Fruit fly (Drosophila melanogaster) whole organism, embryonic: ENCODE measurements around the gene Shawn.

Source experiments
- BEAF-32 ChIP-seq: fragments of 200-800 bp; sonication (Bioruptor generic); optimal IDR thresholded peaks from 3 replicates; lab custom pipeline; 2017; ENCODE audit warnings: missing biosample characterization, missing genetic modification characterization, mild to moderate bottlenecking, moderate library complexity, missing genetic modification reagents
- CG10979 ChIP-seq: fragments of 200-800 bp; sonication (Bioruptor generic); optimal IDR thresholded peaks from 2 replicates; lab custom pipeline; 2018; ENCODE audit warnings: missing biosample characterization, mild to moderate bottlenecking, missing genetic modification characterization, moderate library complexity
- CG12219 ChIP-seq: fragments of 200-800 bp; sonication (Bioruptor generic); optimal IDR thresholded peaks from 3 replicates; lab custom pipeline; 2018; ENCODE audit warnings: missing biosample characterization, mild to moderate bottlenecking, missing genetic modification characterization
- CG12391 ChIP-seq: fragments of 200-800 bp; sonication (Bioruptor generic); optimal IDR thresholded peaks from 3 replicates; lab custom pipeline; 2018; ENCODE audit warnings: missing biosample characterization, mild to moderate bottlenecking, missing genetic modification characterization, moderate library complexity
- CG13287 ChIP-seq: fragments of 200-800 bp; sonication (Bioruptor generic); IDR thresholded peaks from 2 replicates; pipeline ENCODE4 v1.3.6; 2022; ENCODE audit warnings: missing biosample characterization, missing genetic modification characterization; ENCODE audit not compliant: partially characterized antibody
- CG15269 ChIP-seq: fragments of 200-800 bp; sonication (Bioruptor generic); optimal IDR thresholded peaks from 2 replicates; lab custom pipeline; 2018; ENCODE audit warnings: missing biosample characterization, mild to moderate bottlenecking, missing genetic modification characterization, moderate library complexity
- CG1602 ChIP-seq: fragments of 200-800 bp; sonication (Bioruptor generic); optimal IDR thresholded peaks from 3 replicates; lab custom pipeline; 2016; ENCODE audit warnings: missing biosample characterization, missing genetic modification characterization
- CG30020 ChIP-seq: fragments of 200-800 bp; optimal IDR thresholded peaks from 2 replicates; lab custom pipeline; 2019; ENCODE audit warnings: missing biosample characterization, mild to moderate bottlenecking, missing genetic modification characterization, moderate library complexity
- CG32532 ChIP-seq: fragments of 200-800 bp; sonication (Bioruptor generic); IDR thresholded peaks from 2 replicates; pipeline ENCODE4 v1.3.6; 2022; ENCODE audit warnings: missing biosample characterization, missing genetic modification characterization
- CG3281 ChIP-seq: fragments of 200-800 bp; sonication (Bioruptor generic); optimal IDR thresholded peaks from 3 replicates; lab custom pipeline; 2017; ENCODE audit warnings: missing biosample characterization, mild to moderate bottlenecking, missing genetic modification characterization
- CG33557 ChIP-seq: fragments of 200-800 bp; sonication (Bioruptor generic); optimal IDR thresholded peaks from 2 replicates; lab custom pipeline; 2019; ENCODE audit warnings: missing biosample characterization, mild to moderate bottlenecking, missing genetic modification characterization, moderate library complexity
- CG3726 ChIP-seq: fragments of 200-800 bp; sonication (Bioruptor generic); IDR thresholded peaks from 3 replicates; pipeline ENCODE4, ENCODE4 v1.3.6; 2022; ENCODE audit warnings: missing biosample characterization, missing genetic modification characterization
- CG6854 ChIP-seq: fragments of 200-800 bp; sonication (Bioruptor generic); optimal IDR thresholded peaks from 3 replicates; lab custom pipeline; 2017; ENCODE audit warnings: missing biosample characterization, mild to moderate bottlenecking, missing genetic modification characterization
- CG7987 ChIP-seq: fragments of 200-800 bp; sonication (Bioruptor generic); optimal IDR thresholded peaks from 2 replicates; lab custom pipeline; 2018; ENCODE audit warnings: missing biosample characterization, mild to moderate bottlenecking, missing genetic modification characterization, moderate library complexity
- CHES-1-like ChIP-seq: fragments of 200-800 bp; sonication (Bioruptor generic); optimal IDR thresholded peaks from 2 replicates; lab custom pipeline; 2016; ENCODE audit warnings: missing biosample characterization, missing genetic modification characterization
- Camta ChIP-seq: fragments of 200-800 bp; sonication (Bioruptor generic); optimal IDR thresholded peaks from 2 replicates; lab custom pipeline; 2016; ENCODE audit warnings: missing biosample characterization, missing genetic modification characterization
- CrebB ChIP-seq: fragments of 200-800 bp; sonication (Bioruptor generic); optimal IDR thresholded peaks from 3 replicates; lab custom pipeline; 2018; ENCODE audit warnings: missing biosample characterization, mild to moderate bottlenecking, missing genetic modification characterization
- Dip3 ChIP-seq: fragments of 200-800 bp; sonication (Bioruptor generic); optimal IDR thresholded peaks from 3 replicates; lab custom pipeline; 2016; ENCODE audit warnings: missing biosample characterization, missing genetic modification characterization
- Eip74EF ChIP-seq, 2 experiments: fragments of 200-800 bp in 1 of 2; fragments of >200 bp in 1 of 2; sonication (Bioruptor generic) in 1 of 2; optimal IDR thresholded peaks; 2 replicates each; lab custom pipeline; 2017 to 2019; ENCODE audit warnings: missing biosample characterization in 2 of 2, missing genetic modification characterization in 2 of 2, mild to moderate bottlenecking in 1 of 2, moderate library complexity in 1 of 2
- Ets97D ChIP-seq: fragments of 200-800 bp; sonication (Bioruptor generic); optimal IDR thresholded peaks from 3 replicates; lab custom pipeline; 2016; ENCODE audit warnings: missing biosample characterization, missing genetic modification characterization
- HHEX ChIP-seq: fragments of 200-800 bp; sonication (Bioruptor generic); optimal IDR thresholded peaks from 3 replicates; lab custom pipeline; 2017; ENCODE audit warnings: missing biosample characterization, mild to moderate bottlenecking, missing genetic modification characterization, missing genetic modification reagents
- HLH3B ChIP-seq: fragments of 200-800 bp; sonication (Bioruptor generic); IDR thresholded peaks from 2 replicates; pipeline ENCODE4 v1.3.6; 2022; ENCODE audit warnings: missing biosample characterization, missing genetic modification characterization
- Myb ChIP-seq: fragments of 200-800 bp; sonication (Bioruptor generic); optimal IDR thresholded peaks from 2 replicates; lab custom pipeline; 2016; ENCODE audit warnings: missing biosample characterization, missing genetic modification characterization
- NC2α ChIP-seq: fragments of 200-800 bp; sonication (Bioruptor generic); optimal IDR thresholded peaks from 2 replicates; lab custom pipeline; 2016; ENCODE audit warnings: missing biosample characterization, missing genetic modification characterization
- NC2β ChIP-seq: fragments of 200-800 bp; sonication (Bioruptor generic); optimal IDR thresholded peaks from 2 replicates; lab custom pipeline; 2016; ENCODE audit warnings: missing biosample characterization, missing genetic modification characterization
- Neu2 ChIP-seq: fragments of 200-800 bp; sonication (Bioruptor generic); optimal IDR thresholded peaks from 3 replicates; lab custom pipeline; 2016; ENCODE audit warnings: missing biosample characterization, missing genetic modification characterization, borderline replicate concordance
- Nf-YC ChIP-seq: fragments of 200-800 bp; optimal IDR thresholded peaks from 3 replicates; lab custom pipeline; 2019; ENCODE audit warnings: missing biosample characterization, mild to moderate bottlenecking, missing genetic modification characterization, moderate library complexity
- Oli ChIP-seq: fragments of 200-800 bp; sonication (Bioruptor generic); optimal IDR thresholded peaks from 2 replicates; lab custom pipeline; 2018; ENCODE audit warnings: missing biosample characterization, mild to moderate bottlenecking, missing genetic modification characterization, moderate library complexity
- Pdp1 ChIP-seq, 2 experiments: fragments of 200-800 bp; sonication (Bioruptor generic); optimal IDR thresholded peaks; 3 replicates each; lab custom pipeline; 2016; ENCODE audit warnings: missing biosample characterization in 2 of 2, missing genetic modification characterization in 2 of 2, mild to moderate bottlenecking in 1 of 2, moderate library complexity in 1 of 2
- Poxn ChIP-seq: fragments of 200-800 bp; sonication (Bioruptor generic); IDR thresholded peaks from 2 replicates; pipeline ENCODE4 v1.3.6; 2022; ENCODE audit warnings: missing biosample characterization, missing genetic modification characterization
- Rfx ChIP-seq: fragments of 200-800 bp; sonication (Bioruptor generic); IDR thresholded peaks from 2 replicates; pipeline ENCODE4 v1.3.6; 2022; ENCODE audit warnings: missing biosample characterization, missing genetic modification characterization
- Sry-δ ChIP-seq: fragments of 200-800 bp; sonication (Bioruptor generic); optimal IDR thresholded peaks from 2 replicates; lab custom pipeline; 2016; ENCODE audit warnings: missing biosample characterization, missing genetic modification characterization
- bbx ChIP-seq: fragments of 200-800 bp; sonication (Bioruptor generic); IDR thresholded peaks from 2 replicates; pipeline ENCODE4 v1.3.6; 2022; ENCODE audit warnings: missing biosample characterization, missing genetic modification characterization; ENCODE audit not compliant: partially characterized antibody
- bowl ChIP-seq: fragments of 200-800 bp; sonication (Bioruptor generic); IDR thresholded peaks from 2 replicates; pipeline ENCODE4 v1.3.6; 2022; ENCODE audit warnings: missing biosample characterization, missing genetic modification characterization
- esg ChIP-seq: fragments of 200-800 bp; sonication (Bioruptor generic); conservative IDR thresholded peaks from 2 replicates; pipeline ENCODE4 v1.3.6; 2022; ENCODE audit warnings: missing biosample characterization, missing genetic modification characterization
- gsb ChIP-seq: fragments of 200-800 bp; sonication (Bioruptor generic); IDR thresholded peaks from 2 replicates; pipeline ENCODE4 v1.3.6; 2022; ENCODE audit warnings: missing biosample characterization, missing genetic modification characterization
- gt ChIP-seq: fragments of 200-800 bp; sonication (Bioruptor generic); IDR thresholded peaks from 2 replicates; pipeline ENCODE4 v1.3.6; 2022; ENCODE audit warnings: missing biosample characterization, missing genetic modification characterization
- kah ChIP-seq: fragments of 200-800 bp; sonication (Bioruptor generic); optimal IDR thresholded peaks from 2 replicates; lab custom pipeline; 2018; ENCODE audit warnings: missing biosample characterization, mild to moderate bottlenecking, missing genetic modification characterization
- klu ChIP-seq: fragments of 200-800 bp; sonication (Bioruptor generic); IDR thresholded peaks from 2 replicates; pipeline ENCODE4 v1.3.6; 2022; ENCODE audit warnings: missing biosample characterization, missing genetic modification characterization
- oc ChIP-seq: fragments of 200-800 bp; sonication (Bioruptor generic); optimal IDR thresholded peaks from 2 replicates; lab custom pipeline; 2018; ENCODE audit warnings: missing biosample characterization, mild to moderate bottlenecking, missing genetic modification characterization, moderate library complexity
- onecut ChIP-seq: fragments of 200-800 bp; sonication (Bioruptor generic); IDR thresholded peaks from 2 replicates; pipeline ENCODE4 v1.3.6; 2022; ENCODE audit warnings: missing biosample characterization, missing genetic modification characterization
- schlank ChIP-seq: fragments of 200-800 bp; sonication (Bioruptor generic); optimal IDR thresholded peaks from 2 replicates; lab custom pipeline; 2018; ENCODE audit warnings: missing biosample characterization, mild to moderate bottlenecking, missing genetic modification characterization
- sens-2 ChIP-seq: fragments of 200-800 bp; sonication (Bioruptor generic); IDR thresholded peaks from 2 replicates; pipeline ENCODE4 v1.3.6; 2022; ENCODE audit warnings: missing biosample characterization, missing genetic modification characterization
- shn ChIP-seq: fragments of 200-800 bp; sonication (Bioruptor generic); optimal IDR thresholded peaks from 3 replicates; lab custom pipeline; 2016; ENCODE audit warnings: missing biosample characterization, missing genetic modification characterization
- slou ChIP-seq: fragments of 200-800 bp; sonication (Bioruptor generic); optimal IDR thresholded peaks from 3 replicates; lab custom pipeline; 2016; ENCODE audit warnings: missing biosample characterization, missing genetic modification characterization
- tll ChIP-seq, 2 experiments: fragments of 200-800 bp in 1 of 2; fragments of >200 bp in 1 of 2; sonication (Bioruptor generic) in 1 of 2; optimal IDR thresholded peaks; 2 replicates each; lab custom pipeline; 2017 to 2019; ENCODE audit warnings: missing biosample characterization in 2 of 2, missing genetic modification characterization in 2 of 2, mild to moderate bottlenecking in 1 of 2, moderate library complexity in 1 of 2
- tx ChIP-seq: fragments of 200-800 bp; sonication (Bioruptor generic); optimal IDR thresholded peaks from 2 replicates; lab custom pipeline; 2016; ENCODE audit warnings: missing biosample characterization, missing genetic modification characterization
- unpg ChIP-seq: fragments of 200-800 bp; sonication (Bioruptor generic); optimal IDR thresholded peaks from 3 replicates; lab custom pipeline; 2018; ENCODE audit warnings: missing biosample characterization, mild to moderate bottlenecking, missing genetic modification characterization, moderate library complexity
- zen2 ChIP-seq: fragments of 200-800 bp; sonication (Bioruptor generic); IDR thresholded peaks from 3 replicates; pipeline ENCODE4 v1.3.6; 2022; ENCODE audit warnings: missing biosample characterization, missing genetic modification characterization; ENCODE audit not compliant: partially characterized antibody
- zfh1 ChIP-seq: fragments of 200-800 bp; sonication (Bioruptor generic); IDR thresholded peaks from 3 replicates; pipeline ENCODE4 v1.3.6; 2022; ENCODE audit warnings: missing biosample characterization, missing genetic modification characterization

The Shawn gene

dm6 chrX:19613473-19613872 is 2.1 kb downstream of the Shawn start (continued):
- TF ChIP-seq bbx (no peak), CG32532 (GFP tag; lab: Robert Waterston, UW) (peak; percentile 41; the same call in 1 of the 2 replicates), CG33557 (GFP tag; lab: Kevin White, UChicago) (peak; percentile 58), CG7987 (GFP tag; lab: Kevin White, UChicago) (peak; percentile 91), kah (GFP tag; lab: Kevin White, UChicago) (peak; percentile 41), CG12391 (tag; lab: Kevin White, UChicago) (peak; percentile 61), zfh1 (GFP tag; lab: Robert Waterston, UW) (no peak), BEAF-32 (GFP tag; lab: Kevin White, UChicago) (peak; percentile 48), gsb (GFP tag; lab: Robert Waterston, UW) (0 out of 2 replicates have a peak, but pooled peaks have one; percentile 9), tx (no peak), oc (tag; lab: Kevin White, UChicago) (no peak), CG6854 (GFP tag; lab: Kevin White, UChicago) (peak; percentile 52), CG3726 (no peak), NC2α (GFP tag; lab: Kevin White, UChicago) (no peak), Ets97D (GFP tag; lab: Kevin White, UChicago) (peak; percentile 98), schlank (tag; lab: Kevin White, UChicago) (peak; percentile 71), gt (GFP tag; lab: Robert Waterston, UW) (no peak), HHEX (peak; percentile 64), klu (GFP tag; lab: Robert Waterston, UW) (no peak), CG15269 (tag; lab: Kevin White, UChicago) (no peak), Sry-δ (peak; percentile 46), CG13287 (GFP tag; lab: Robert Waterston, UW) (peak; percentile 75), CG1602 (GFP tag; lab: Kevin White, UChicago) (no peak), esg (no peak), onecut (GFP tag; lab: Robert Waterston, UW) (peak; percentile 64), Nf-YC (tag; lab: Kevin White, UChicago) (peak; percentile 55), Poxn (GFP tag; lab: Robert Waterston, UW) (no peak), CG3281 (GFP tag; lab: Kevin White, UChicago) (peak; percentile 78), Neu2 (GFP tag; lab: Kevin White, UChicago) (no peak), sens-2 (GFP tag; lab: Robert Waterston, UW) (no peak), shn (GFP tag; lab: Kevin White, UChicago) (no peak), tll (GFP tag; optimal IDR thresholded peaks at IDR 0.05; lab: Kevin White, UChicago) (no peak), Oli (tag; lab: Kevin White, UChicago) (no peak), Myb (peak; percentile 76), NC2β (GFP tag; lab: Kevin White, UChicago) (peak; percentile 21), Pdp1 (GFP tag; optimal IDR thresholded peaks at IDR 0.05; lab: Kevin White, UChicago) (peak in 1 of 2 experiments; percentile 39), zen2 (peak; percentile 64; the same call in 2 of the 3 replicates), Camta (no peak), slou (GFP tag; lab: Kevin White, UChicago) (no peak), CG10979 (tag; lab: Kevin White, UChicago) (peak; percentile 45), CG12219 (GFP tag; lab: Kevin White, UChicago) (no peak), Eip74EF (GFP tag; optimal IDR thresholded peaks at IDR 0.05; lab: Kevin White, UChicago) (peak in 1 of 2 experiments; percentile 32), unpg (peak; percentile 60), CG30020 (tag; lab: Kevin White, UChicago) (peak; percentile 44), Rfx (GFP tag; lab: Robert Waterston, UW) (peak; percentile 66; the same call in 1 of the 2 replicates), CHES-1-like (GFP tag; lab: Kevin White, UChicago) (peak; percentile 24), HLH3B (peak; percentile 40; the same call in 1 of the 2 replicates), Dip3 (GFP tag; lab: Kevin White, UChicago) (no peak), CrebB (tag; lab: Kevin White, UChicago) (peak; percentile 81), bowl (GFP tag; lab: Robert Waterston, UW) (0 out of 2 replicates have a peak, but pooled peaks have one; percentile 10)
